Comparison of ENCODE assay signal across 2 fruit fly cellular contexts in the genomic region with DNA sequence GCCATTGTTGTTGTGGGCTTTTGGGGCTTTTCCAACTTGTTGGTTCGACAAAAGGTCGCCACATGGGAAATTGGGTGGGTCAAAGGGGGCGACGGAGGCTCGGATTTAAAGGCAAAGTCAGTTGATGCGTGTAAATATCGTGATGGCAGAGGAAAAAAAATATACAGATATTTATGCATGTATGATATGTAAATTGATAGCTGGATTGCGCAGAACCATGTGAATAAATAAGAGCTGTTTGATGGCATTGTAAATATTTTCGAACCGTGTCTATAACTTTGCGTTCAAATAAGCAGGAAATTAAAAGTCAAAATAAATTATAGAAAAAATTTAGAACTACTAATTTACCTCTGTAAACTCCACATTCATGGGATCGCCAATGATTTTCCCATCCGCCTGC.
A peak's percentile ranks its signal among the peaks of the same experiment; 100 is the strongest.
TF ChIP-seq lines count a peak whose summit lies in the region.

No protein-coding gene starts in this region.

- TF ChIP-seq CTCF in whole organism, embryonic (GFP tag; optimal IDR thresholded peaks at IDR 0.05; lab: Kevin White, UChicago): no peak

TF ChIP-seq in whole organism, embryonic, 481 proteins besides CTCF, POLR2A, EP300 and RAD21:
- TF ChIP-seq Med (GFP tag; lab: Kevin White, UChicago): peak; percentile 67
- TF ChIP-seq CG12299 (tag; optimal IDR thresholded peaks at IDR 0.05; lab: Kevin White, UChicago): no peak
- no peak for TF ChIP-seq sc (optimal IDR thresholded peaks at IDR 0.05; lab: Kevin White, UChicago)
- TF ChIP-seq sc (GFP tag; optimal IDR thresholded peaks at IDR 0.05; lab: Kevin White, UChicago): no peak
- TF ChIP-seq CG18599 (GFP tag; optimal IDR thresholded peaks at IDR 0.05; lab: Kevin White, UChicago): peak; percentile 46
- TF ChIP-seq BtbVII (GFP tag; optimal IDR thresholded peaks at IDR 0.05; lab: Kevin White, UChicago): peak; percentile 3
- peak; percentile 30 for TF ChIP-seq caup (GFP tag; optimal IDR thresholded peaks at IDR 0.05; lab: Kevin White, UChicago; ENCODE audit: severe bottlenecking)
- peak; percentile 12 for TF ChIP-seq CG3281 (GFP tag; optimal IDR thresholded peaks at IDR 0.05; lab: Kevin White, UChicago)
- peak; percentile 3 for TF ChIP-seq CG10209 (GFP tag; optimal IDR thresholded peaks at IDR 0.05; lab: Kevin White, UChicago)
- TF ChIP-seq Bteb2 (GFP tag; optimal IDR thresholded peaks at IDR 0.05; lab: Kevin White, UChicago): no peak
- TF ChIP-seq bowl (GFP tag; IDR thresholded peaks at IDR 0.05; lab: Robert Waterston, UW): no peak
- TF ChIP-seq vvl (GFP tag; IDR thresholded peaks at IDR 0.05; lab: Robert Waterston, UW): 0 out of 2 replicates have a peak, but pooled peaks have one; percentile 36
- TF ChIP-seq CG10543 (GFP tag; optimal IDR thresholded peaks at IDR 0.05; lab: Kevin White, UChicago): peak; percentile 20
- peak; percentile 51 for TF ChIP-seq Hmr (GFP tag; optimal IDR thresholded peaks at IDR 0.05; lab: Kevin White, UChicago)
- no peak for TF ChIP-seq CG2199 (GFP tag; IDR thresholded peaks at IDR 0.05; lab: Robert Waterston, UW)
- TF ChIP-seq CG5180 (GFP tag; optimal IDR thresholded peaks at IDR 0.05; lab: Kevin White, UChicago): peak; percentile 38
- TF ChIP-seq lab (GFP tag; optimal IDR thresholded peaks at IDR 0.05; lab: Kevin White, UChicago): peak; percentile 33
- peak; percentile 12 for TF ChIP-seq CG6854 (GFP tag; optimal IDR thresholded peaks at IDR 0.05; lab: Kevin White, UChicago)
- TF ChIP-seq CG15011 (GFP tag; optimal IDR thresholded peaks at IDR 0.05; lab: Kevin White, UChicago): peak; percentile 35
- peak; percentile 5 for TF ChIP-seq CG6765 (GFP tag; optimal IDR thresholded peaks at IDR 0.05; lab: Kevin White, UChicago)
- TF ChIP-seq Blimp-1 (GFP tag; optimal IDR thresholded peaks at IDR 0.05; lab: Kevin White, UChicago): no peak
- peak; percentile 5 for TF ChIP-seq CG13296 (GFP tag; optimal IDR thresholded peaks at IDR 0.05; lab: Kevin White, UChicago)
- TF ChIP-seq mirr (GFP tag; optimal IDR thresholded peaks at IDR 0.05; lab: Kevin White, UChicago): peak; percentile 6
- TF ChIP-seq CG15514 (GFP tag; optimal IDR thresholded peaks at IDR 0.05; lab: Kevin White, UChicago): peak; percentile 42
- TF ChIP-seq Atf6 (GFP tag; IDR thresholded peaks at IDR 0.05; lab: Robert Waterston, UW): 0 out of 2 replicates have a peak, but pooled peaks have one; percentile 22
- peak; percentile 4 for TF ChIP-seq scrt (GFP tag; optimal IDR thresholded peaks at IDR 0.05; lab: Kevin White, UChicago)
- TF ChIP-seq gce (GFP tag; IDR thresholded peaks at IDR 0.05; lab: Robert Waterston, UW): no peak
- peak; percentile 31 for TF ChIP-seq sd (tag; optimal IDR thresholded peaks at IDR 0.05; lab: Kevin White, UChicago)
- peak; percentile 49 for TF ChIP-seq Meics (GFP tag; optimal IDR thresholded peaks at IDR 0.05; lab: Kevin White, UChicago)
- TF ChIP-seq Rfx (GFP tag; IDR thresholded peaks at IDR 0.05; lab: Robert Waterston, UW): peak; percentile 28; the same call in 1 of the 2 replicates
TF ChIP-seq in whole organism, embryonic: peak in this region for 22.

TF ChIP-seq in whole organism, prepupa, 60 proteins besides CTCF, POLR2A, EP300 and RAD21:
- TF ChIP-seq fkh (GFP tag; optimal IDR thresholded peaks at IDR 0.05; lab: Kevin White, UChicago): peak; percentile 61
- no peak for TF ChIP-seq svp (GFP tag; lab: Kevin White, UChicago)

Comparison
In these comparisons a context has a peak if more than half of its experiments do, and no peak if none do; other contexts are left out.
1. Of the 7 proteins assayed by ChIP-seq in both whole organism, embryonic and whole organism, prepupa: peak only in whole organism, embryonic: CG6854; only in whole organism, prepupa: none; in both: none; in neither: 6.